Fruit fly (Drosophila melanogaster) whole organism, embryonic: Measurements from ENCODE around the gene Cbp20.

ENCODE experiments used
- ATbp ChIP-seq: fragments of 200-800 bp; sonication (Bioruptor generic); optimal IDR thresholded peaks from 2 replicates; lab custom pipeline; 2017; ENCODE audit warnings: missing biosample characterization, mild to moderate bottlenecking, missing genetic modification characterization, missing genetic modification reagents
- BEAF-32 ChIP-seq: fragments of 200-800 bp; sonication (Bioruptor generic); optimal IDR thresholded peaks from 3 replicates; lab custom pipeline; 2017; ENCODE audit warnings: missing biosample characterization, missing genetic modification characterization, mild to moderate bottlenecking, moderate library complexity, missing genetic modification reagents
- CG10366 ChIP-seq: fragments of 200-800 bp; sonication (Bioruptor generic); IDR thresholded peaks from 2 replicates; pipeline ENCODE4 v1.3.6; 2022; ENCODE audit warnings: missing biosample characterization, missing genetic modification characterization
- CG10462 ChIP-seq: fragments of 200-800 bp; sonication (Bioruptor generic); optimal IDR thresholded peaks from 2 replicates; lab custom pipeline; 2016; ENCODE audit warnings: missing biosample characterization, missing genetic modification characterization
- CG11560 ChIP-seq: fragments of 200-800 bp; sonication (Bioruptor generic); IDR thresholded peaks from 3 replicates; pipeline ENCODE4 v1.3.6; 2022; ENCODE audit warnings: missing biosample characterization, missing genetic modification characterization
- CG12942 ChIP-seq: fragments of 200-800 bp; sonication (Bioruptor generic); optimal IDR thresholded peaks from 3 replicates; lab custom pipeline; 2016; ENCODE audit warnings: missing biosample characterization, missing genetic modification characterization
- CG1529 ChIP-seq: fragments of 200-800 bp; sonication (Bioruptor generic); optimal IDR thresholded peaks from 3 replicates; lab custom pipeline; 2018; ENCODE audit warnings: missing biosample characterization, missing genetic modification characterization
- CG18262 ChIP-seq: fragments of 200-800 bp; optimal IDR thresholded peaks from 3 replicates; lab custom pipeline; 2019; ENCODE audit warnings: missing biosample characterization, mild to moderate bottlenecking, missing genetic modification characterization, moderate library complexity
- CG31388 ChIP-seq: fragments of 200-800 bp; sonication (Bioruptor generic); optimal IDR thresholded peaks from 2 replicates; lab custom pipeline; 2016; ENCODE audit warnings: missing biosample characterization, missing genetic modification characterization
- CG4404 ChIP-seq: fragments of 200-800 bp; sonication (Bioruptor generic); IDR thresholded peaks from 2 replicates; pipeline ENCODE4 v1.3.6; 2022; ENCODE audit warnings: missing biosample characterization, missing genetic modification characterization
- CG4730 ChIP-seq: fragments of 200-800 bp; sonication (Bioruptor generic); IDR thresholded peaks from 2 replicates; pipeline ENCODE4 v1.3.6; 2022; ENCODE audit warnings: missing biosample characterization, missing genetic modification characterization
- CG6272 ChIP-seq: fragments of 200-800 bp; sonication (Bioruptor generic); IDR thresholded peaks from 2 replicates; pipeline ENCODE4 v1.3.6; 2022; ENCODE audit warnings: missing biosample characterization, missing genetic modification characterization
- CG6689 ChIP-seq: fragments of 200-800 bp; sonication (Bioruptor generic); IDR thresholded peaks from 2 replicates; pipeline ENCODE4 v1.3.6; 2022; ENCODE audit warnings: missing biosample characterization, missing genetic modification characterization
- CG7786 ChIP-seq: fragments of 200-800 bp; sonication (Bioruptor generic); optimal IDR thresholded peaks from 2 replicates; lab custom pipeline; 2016; ENCODE audit warnings: missing biosample characterization, missing genetic modification characterization
- CG7928 ChIP-seq: fragments of 200-800 bp; sonication (Bioruptor generic); optimal IDR thresholded peaks from 2 replicates; lab custom pipeline; 2017; ENCODE audit warnings: missing biosample characterization, mild to moderate bottlenecking, missing genetic modification characterization
- CG8290 ChIP-seq, 3 experiments: fragments of 200-800 bp; sonication (Bioruptor generic); optimal IDR thresholded peaks; 2 replicates each; lab custom pipeline; 2016 to 2019; ENCODE audit warnings: missing biosample characterization in 3 of 3, missing genetic modification characterization in 3 of 3, mild to moderate bottlenecking in 2 of 3, moderate library complexity in 1 of 3
- CG8359 ChIP-seq: fragments of 200-800 bp; sonication (Bioruptor generic); optimal IDR thresholded peaks from 2 replicates; lab custom pipeline; 2017; ENCODE audit warnings: missing biosample characterization, mild to moderate bottlenecking, missing genetic modification characterization, borderline replicate concordance
- CG9437 ChIP-seq: fragments of 200-800 bp; sonication (Bioruptor generic); optimal IDR thresholded peaks from 2 replicates; lab custom pipeline; 2018; ENCODE audit warnings: missing biosample characterization, mild to moderate bottlenecking, missing genetic modification characterization
- CkIIα-i1 ChIP-seq: fragments of 200-800 bp; sonication (Bioruptor generic); IDR thresholded peaks from 2 replicates; pipeline ENCODE4 v1.3.6; 2022; ENCODE audit warnings: missing biosample characterization, missing genetic modification characterization
- CoRest ChIP-seq: fragments of 200-800 bp; sonication (Bioruptor generic); optimal IDR thresholded peaks from 3 replicates; lab custom pipeline; 2018; ENCODE audit warnings: missing biosample characterization, mild to moderate bottlenecking, missing genetic modification characterization, moderate library complexity
- CrebB ChIP-seq: fragments of 200-800 bp; sonication (Bioruptor generic); optimal IDR thresholded peaks from 3 replicates; lab custom pipeline; 2018; ENCODE audit warnings: missing biosample characterization, mild to moderate bottlenecking, missing genetic modification characterization
- D19B ChIP-seq: fragments of 200-800 bp; sonication (Bioruptor generic); optimal IDR thresholded peaks from 2 replicates; lab custom pipeline; 2017; ENCODE audit warnings: missing biosample characterization, mild to moderate bottlenecking, missing genetic modification characterization
- Doc3 ChIP-seq: fragments of 200-800 bp; sonication (Bioruptor generic); IDR thresholded peaks from 3 replicates; pipeline ENCODE4 v1.3.6; 2022; ENCODE audit warnings: missing biosample characterization, missing genetic modification characterization; ENCODE audit not compliant: partially characterized antibody
- Eip74EF ChIP-seq, 2 experiments: fragments of 200-800 bp in 1 of 2; fragments of >200 bp in 1 of 2; sonication (Bioruptor generic) in 1 of 2; optimal IDR thresholded peaks; 2 replicates each; lab custom pipeline; 2017 to 2019; ENCODE audit warnings: missing biosample characterization in 2 of 2, missing genetic modification characterization in 2 of 2, mild to moderate bottlenecking in 1 of 2, moderate library complexity in 1 of 2
- HLH4C ChIP-seq: fragments of 200-800 bp; sonication (Bioruptor generic); IDR thresholded peaks from 3 replicates; pipeline ENCODE4 v1.3.6; 2022; ENCODE audit warnings: missing biosample characterization, missing genetic modification characterization; ENCODE audit not compliant: partially characterized antibody
- Lim3 ChIP-seq: fragments of 200-800 bp; sonication (Bioruptor generic); IDR thresholded peaks from 2 replicates; pipeline ENCODE4 v1.3.6; 2022; ENCODE audit warnings: missing biosample characterization, missing genetic modification characterization
- MTF-1 ChIP-seq: fragments of 200-800 bp; sonication (Bioruptor generic); optimal IDR thresholded peaks from 2 replicates; lab custom pipeline; 2018; ENCODE audit warnings: missing biosample characterization, mild to moderate bottlenecking, missing genetic modification characterization, borderline replicate concordance
- Meics ChIP-seq: fragments of 200-800 bp; sonication (Bioruptor generic); optimal IDR thresholded peaks from 2 replicates; lab custom pipeline; 2017; ENCODE audit warnings: missing biosample characterization, mild to moderate bottlenecking, missing genetic modification characterization
- Mrtf ChIP-seq: fragments of 200-800 bp; sonication (Bioruptor generic); IDR thresholded peaks from 3 replicates; pipeline ENCODE4 v1.3.6; 2022; ENCODE audit warnings: missing biosample characterization, missing genetic modification characterization
- Opbp ChIP-seq: fragments of 200-800 bp; sonication (Bioruptor generic); IDR thresholded peaks from 3 replicates; pipeline ENCODE4 v1.3.6; 2022; ENCODE audit warnings: missing biosample characterization, missing genetic modification characterization; ENCODE audit not compliant: partially characterized antibody
- Side ChIP-seq: fragments of 200-800 bp; sonication (Bioruptor generic); optimal IDR thresholded peaks from 2 replicates; lab custom pipeline; 2016; ENCODE audit warnings: missing biosample characterization, missing genetic modification characterization
- Six4 ChIP-seq: fragments of 200-800 bp; sonication (Bioruptor generic); optimal IDR thresholded peaks from 2 replicates; lab custom pipeline; 2016; ENCODE audit warnings: missing biosample characterization, missing genetic modification characterization
- Sox102F ChIP-seq: fragments of 200-800 bp; sonication (Bioruptor generic); optimal IDR thresholded peaks from 2 replicates; lab custom pipeline; 2018; ENCODE audit warnings: missing biosample characterization, mild to moderate bottlenecking, missing genetic modification characterization, moderate library complexity
- Sry-δ ChIP-seq: fragments of 200-800 bp; sonication (Bioruptor generic); optimal IDR thresholded peaks from 2 replicates; lab custom pipeline; 2016; ENCODE audit warnings: missing biosample characterization, missing genetic modification characterization
- Xrp1 ChIP-seq: fragments of 200-800 bp; sonication (Bioruptor generic); IDR thresholded peaks from 2 replicates; pipeline ENCODE4 v1.3.6; 2022; ENCODE audit warnings: missing biosample characterization, missing genetic modification characterization
- ab ChIP-seq: fragments of 200-800 bp; sonication (Bioruptor generic); optimal IDR thresholded peaks from 2 replicates; lab custom pipeline; 2016; ENCODE audit warnings: missing biosample characterization, missing genetic modification characterization
- ash1 ChIP-seq: fragments of 200-800 bp; sonication (Bioruptor generic); optimal IDR thresholded peaks from 2 replicates; lab custom pipeline; 2018; ENCODE audit warnings: missing biosample characterization, mild to moderate bottlenecking, missing genetic modification characterization
- chif ChIP-seq, 2 experiments: fragments of 200-800 bp; sonication (Bioruptor generic); optimal IDR thresholded peaks; 3 replicates each; lab custom pipeline; 2016; ENCODE audit warnings: missing biosample characterization in 2 of 2, missing genetic modification characterization in 2 of 2
- chn ChIP-seq: fragments of 200-800 bp; sonication (Bioruptor generic); optimal IDR thresholded peaks from 2 replicates; lab custom pipeline; 2016; ENCODE audit warnings: missing biosample characterization, missing genetic modification characterization
- danr ChIP-seq: fragments of 200-800 bp; sonication (Bioruptor generic); IDR thresholded peaks from 2 replicates; pipeline ENCODE4 v1.3.6; 2022; ENCODE audit warnings: missing biosample characterization, missing genetic modification characterization
- ewg ChIP-seq: fragments of 200-800 bp; sonication (Bioruptor generic); optimal IDR thresholded peaks from 3 replicates; lab custom pipeline; 2017; ENCODE audit warnings: mild to moderate bottlenecking, missing biosample characterization, missing genetic modification reagents, missing genetic modification characterization
- jumu ChIP-seq: fragments of 200-800 bp; sonication (Bioruptor generic); optimal IDR thresholded peaks from 3 replicates; lab custom pipeline; 2016; ENCODE audit warnings: missing biosample characterization, missing genetic modification characterization
- kay ChIP-seq: fragments of 200-800 bp; sonication (Bioruptor generic); optimal IDR thresholded peaks from 2 replicates; lab custom pipeline; 2016; ENCODE audit warnings: missing biosample characterization, missing genetic modification characterization
- lola ChIP-seq, 3 experiments: fragments of >200 bp in 2 of 3; fragments of 200-800 bp in 1 of 3; sonication (Bioruptor generic) in 1 of 3; optimal IDR thresholded peaks; 2 replicates each; lab custom pipeline; 2017 to 2019; ENCODE audit warnings: missing biosample characterization in 3 of 3, missing genetic modification characterization in 3 of 3, mild to moderate bottlenecking in 1 of 3, moderate library complexity in 1 of 3
- pum ChIP-seq: fragments of 200-800 bp; sonication (Bioruptor generic); optimal IDR thresholded peaks from 2 replicates; lab custom pipeline; 2016; ENCODE audit warnings: missing biosample characterization, missing genetic modification characterization
- sim ChIP-seq: fragments of 200-800 bp; sonication (Bioruptor generic); IDR thresholded peaks from 2 replicates; pipeline ENCODE4 v1.3.6; 2022; ENCODE audit warnings: missing biosample characterization, missing genetic modification characterization
- slbo ChIP-seq: fragments of 200-800 bp; sonication (Bioruptor generic); IDR thresholded peaks from 2 replicates; pipeline ENCODE4 v1.3.6; 2022; ENCODE audit warnings: missing biosample characterization, missing genetic modification characterization
- ssp ChIP-seq: fragments of 200-800 bp; sonication (Bioruptor generic); IDR thresholded peaks from 2 replicates; pipeline ENCODE4 v1.3.6; 2022; ENCODE audit warnings: missing biosample characterization, missing genetic modification characterization
- tin ChIP-seq: fragments of 200-800 bp; sonication (Bioruptor generic); optimal IDR thresholded peaks from 3 replicates; lab custom pipeline; 2016; ENCODE audit warnings: missing biosample characterization, missing genetic modification characterization
- trem ChIP-seq: fragments of 200-800 bp; optimal IDR thresholded peaks from 3 replicates; lab custom pipeline; 2019; ENCODE audit warnings: missing biosample characterization, mild to moderate bottlenecking, missing genetic modification characterization, moderate library complexity

Cbp20 gene

dm6 chr3R:18168929-18169350 lies 4.5 kb downstream of the Cbp20 start (continued):
- TF ChIP-seq tin (GFP tag; lab: Kevin White, UChicago) (no peak), CG1529 (GFP tag; lab: Kevin White, UChicago) (no peak), Meics (GFP tag; lab: Kevin White, UChicago) (no peak), CrebB (no peak), CG4404 (GFP tag; lab: Robert Waterston, UW) (no peak), ssp (GFP tag; lab: Robert Waterston, UW) (no peak), chn (no peak), kay (GFP tag; lab: Kevin White, UChicago) (no peak), CG10366 (GFP tag; lab: Robert Waterston, UW) (no peak), CG8359 (GFP tag; lab: Kevin White, UChicago) (no peak), CG7786 (GFP tag; lab: Kevin White, UChicago) (no peak), Sry-δ (no peak), trem (tag; lab: Kevin White, UChicago) (no peak), Opbp (no peak), danr (GFP tag; lab: Robert Waterston, UW) (no peak), Xrp1 (GFP tag; lab: Robert Waterston, UW) (0 out of 2 replicates have a peak, but pooled peaks have one; percentile 13), Eip74EF (GFP tag; optimal IDR thresholded peaks at IDR 0.05; lab: Kevin White, UChicago) (no peak), Six4 (GFP tag; lab: Kevin White, UChicago) (no peak), CG31388 (GFP tag; lab: Kevin White, UChicago) (no peak), CG6689 (no peak), CoRest (peak; percentile 6), chif (GFP tag; optimal IDR thresholded peaks at IDR 0.05; lab: Kevin White, UChicago) (peak in 1 of 2 experiments; percentile 2), CG7928 (GFP tag; lab: Kevin White, UChicago) (no peak), ewg (GFP tag; lab: Kevin White, UChicago) (no peak), ash1 (no peak), sim (GFP tag; lab: Robert Waterston, UW) (no peak), ATbp (GFP tag; lab: Kevin White, UChicago) (peak; percentile 11), MTF-1 (GFP tag; lab: Kevin White, UChicago) (no peak), Sox102F (GFP tag; lab: Kevin White, UChicago) (no peak), pum (GFP tag; lab: Kevin White, UChicago) (no peak), CG4730 (GFP tag; lab: Robert Waterston, UW) (no peak), BEAF-32 (GFP tag; lab: Kevin White, UChicago) (no peak), CG6272 (GFP tag; lab: Robert Waterston, UW) (no peak), slbo (no peak), D19B (GFP tag; lab: Kevin White, UChicago) (no peak), jumu (no peak), ab (GFP tag; lab: Kevin White, UChicago) (no peak), Side (GFP tag; lab: Kevin White, UChicago) (peak; percentile 7), lola (GFP tag; optimal IDR thresholded peaks at IDR 0.05; lab: Kevin White, UChicago) (no peak), HLH4C (GFP tag; lab: Robert Waterston, UW) (no peak), CG12942 (GFP tag; lab: Kevin White, UChicago) (no peak), CG18262 (tag; lab: Kevin White, UChicago) (peak; percentile 51), CG8290 (GFP tag; optimal IDR thresholded peaks at IDR 0.05; lab: Kevin White, UChicago) (no peak), CG8290 (tag; optimal IDR thresholded peaks at IDR 0.05; lab: Kevin White, UChicago) (no peak), CG11560 (tag; lab: Robert Waterston, UW) (no peak), Doc3 (GFP tag; lab: Robert Waterston, UW) (no peak), CG10462 (GFP tag; lab: Kevin White, UChicago) (no peak), Lim3 (no peak), CG9437 (GFP tag; lab: Kevin White, UChicago) (peak; percentile 37), CkIIα-i1 (GFP tag; lab: Robert Waterston, UW) (no peak), Mrtf (GFP tag; lab: Robert Waterston, UW) (no peak)
